Fruit fly (Drosophila melanogaster) whole organism, adult: Measurements from ENCODE around the gene Kul.

ENCODE experiments used
- CG11617 ChIP-seq: fragments of 200-800 bp; sonication (Bioruptor generic); optimal IDR thresholded peaks from 2 replicates; lab custom pipeline; 2017; ENCODE audit warnings: mild to moderate bottlenecking, missing biosample characterization, missing genetic modification reagents, missing genetic modification characterization
- CG14711 ChIP-seq: fragments of 200-800 bp; sonication (Bioruptor generic); optimal IDR thresholded peaks from 2 replicates; lab custom pipeline; 2018; ENCODE audit warnings: missing biosample characterization, mild to moderate bottlenecking, missing genetic modification characterization, moderate library complexity
- CG33017 ChIP-seq: fragments of 200-800 bp; sonication (Bioruptor generic); optimal IDR thresholded peaks from 2 replicates; lab custom pipeline; 2018; ENCODE audit warnings: missing biosample characterization, mild to moderate bottlenecking, missing genetic modification characterization, moderate library complexity
- CG5204 ChIP-seq: fragments of 200-800 bp; sonication (Bioruptor generic); optimal IDR thresholded peaks from 2 replicates; lab custom pipeline; 2016; ENCODE audit warnings: missing biosample characterization, missing genetic modification characterization
- Clk ChIP-seq: fragments of 200-800 bp; sonication (Bioruptor generic); optimal IDR thresholded peaks from 2 replicates; lab custom pipeline; 2017; ENCODE audit warnings: missing biosample characterization, missing genetic modification characterization
- cic ChIP-seq: fragments of 200-800 bp; sonication (Bioruptor generic); optimal IDR thresholded peaks from 2 replicates; lab custom pipeline; 2017; ENCODE audit warnings: missing biosample characterization, mild to moderate bottlenecking, missing genetic modification characterization, moderate library complexity
- cnc ChIP-seq, 2 experiments: fragments of >200 bp; optimal IDR thresholded peaks; 2 replicates each; lab custom pipeline; 2017
- kay ChIP-seq: fragments of 200-800 bp; sonication (Bioruptor generic); peaks from one replicate; lab custom pipeline; 2016; ENCODE audit warnings: missing biosample characterization, missing genetic modification characterization, borderline replicate concordance
- ovo ChIP-seq: fragments of 200-800 bp; sonication (Bioruptor generic); optimal IDR thresholded peaks from 2 replicates; lab custom pipeline; 2016; ENCODE audit warnings: missing biosample characterization, missing genetic modification characterization
- tj ChIP-seq: fragments of 200-800 bp; sonication (Bioruptor generic); optimal IDR thresholded peaks from 3 replicates; lab custom pipeline; 2017; ENCODE audit warnings: missing biosample characterization, mild to moderate bottlenecking, missing genetic modification characterization, moderate library complexity

DNA sequence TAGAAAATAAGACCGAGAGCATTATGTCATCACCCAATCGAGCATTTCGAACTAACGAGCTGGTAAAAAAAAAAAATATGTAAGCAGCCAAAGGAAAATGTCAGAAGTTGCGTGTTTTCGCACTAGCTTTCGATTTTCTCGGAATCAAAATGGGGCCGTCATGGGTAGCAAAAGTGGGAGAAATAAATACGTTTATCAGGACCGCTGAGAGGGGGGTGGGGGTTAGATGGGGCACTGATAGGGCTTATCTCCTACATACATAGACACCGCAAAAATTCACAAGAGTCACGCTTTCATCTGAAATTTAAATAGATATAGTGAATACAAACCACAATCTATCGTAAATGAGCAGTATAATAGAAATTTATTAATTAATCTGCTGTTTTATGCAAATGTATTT is 51.6 kb downstream of the Kul start:
- TF ChIP-seq ovo (GFP tag; lab: Kevin White, UChicago), result no peak
- no peak for TF ChIP-seq CG5204 (GFP tag; lab: Kevin White, UChicago)
- TF ChIP-seq kay (GFP tag; lab: Kevin White, UChicago), result no peak
- no peak for TF ChIP-seq tj (GFP tag; lab: Kevin White, UChicago)
- TF ChIP-seq cic (GFP tag; lab: Kevin White, UChicago), result peak; percentile 31
- no peak for TF ChIP-seq CG33017
- no peak for TF ChIP-seq CG11617
- TF ChIP-seq Clk (GFP tag; lab: Kevin White, UChicago), result no peak
- no peak for TF ChIP-seq CG14711 (tag; lab: Kevin White, UChicago)
- TF ChIP-seq cnc (optimal IDR thresholded peaks at IDR 0.05; lab: Kevin White, UChicago), result no peak
